Fruit fly (Drosophila melanogaster) whole organism, embryonic: Measurements from ENCODE around the gene Set2.

ENCODE experiments used
- B-H2 ChIP-seq: fragments of 200-800 bp; sonication (Bioruptor generic); optimal IDR thresholded peaks from 2 replicates; lab custom pipeline; 2018; ENCODE audit warnings: missing biosample characterization, mild to moderate bottlenecking, missing genetic modification characterization
- Bteb2 ChIP-seq: fragments of 200-800 bp; sonication (Bioruptor generic); optimal IDR thresholded peaks from 2 replicates; lab custom pipeline; 2016; ENCODE audit warnings: missing biosample characterization, missing genetic modification characterization
- CG10366 ChIP-seq: fragments of 200-800 bp; sonication (Bioruptor generic); IDR thresholded peaks from 2 replicates; pipeline ENCODE4 v1.3.6; 2022; ENCODE audit warnings: missing biosample characterization, missing genetic modification characterization
- CG10462 ChIP-seq: fragments of 200-800 bp; sonication (Bioruptor generic); optimal IDR thresholded peaks from 2 replicates; lab custom pipeline; 2016; ENCODE audit warnings: missing biosample characterization, missing genetic modification characterization
- CG11456 ChIP-seq: fragments of 200-800 bp; sonication (Bioruptor generic); IDR thresholded peaks from 3 replicates; pipeline ENCODE4 v1.3.6; 2022; ENCODE audit warnings: missing biosample characterization, missing genetic modification characterization
- CG12104 ChIP-seq: fragments of 200-800 bp; sonication (Bioruptor generic); optimal IDR thresholded peaks from 3 replicates; lab custom pipeline; 2016; ENCODE audit warnings: missing biosample characterization, missing genetic modification characterization
- CG13287 ChIP-seq: fragments of 200-800 bp; sonication (Bioruptor generic); IDR thresholded peaks from 2 replicates; pipeline ENCODE4 v1.3.6; 2022; ENCODE audit warnings: missing biosample characterization, missing genetic modification characterization; ENCODE audit not compliant: partially characterized antibody
- CG13424 ChIP-seq: fragments of 200-800 bp; sonication (Bioruptor generic); optimal IDR thresholded peaks from 2 replicates; lab custom pipeline; 2019; ENCODE audit warnings: missing biosample characterization, mild to moderate bottlenecking, missing genetic modification characterization, moderate library complexity
- CG15269 ChIP-seq: fragments of 200-800 bp; sonication (Bioruptor generic); optimal IDR thresholded peaks from 2 replicates; lab custom pipeline; 2018; ENCODE audit warnings: missing biosample characterization, mild to moderate bottlenecking, missing genetic modification characterization, moderate library complexity
- CG1602 ChIP-seq: fragments of 200-800 bp; sonication (Bioruptor generic); optimal IDR thresholded peaks from 3 replicates; lab custom pipeline; 2016; ENCODE audit warnings: missing biosample characterization, missing genetic modification characterization
- CG16863 ChIP-seq: fragments of 200-800 bp; sonication (Bioruptor generic); optimal IDR thresholded peaks from 3 replicates; lab custom pipeline; 2016; ENCODE audit warnings: missing biosample characterization, missing genetic modification characterization
- CG17829 ChIP-seq: fragments of 200-800 bp; optimal IDR thresholded peaks from 2 replicates; lab custom pipeline; 2019; ENCODE audit warnings: missing biosample characterization, mild to moderate bottlenecking, missing genetic modification characterization, moderate library complexity
- CG17912 ChIP-seq: fragments of 200-800 bp; sonication (Bioruptor generic); optimal IDR thresholded peaks from 2 replicates; lab custom pipeline; 2018; ENCODE audit warnings: missing biosample characterization, mild to moderate bottlenecking, missing genetic modification characterization
- CG33557 ChIP-seq: fragments of 200-800 bp; sonication (Bioruptor generic); optimal IDR thresholded peaks from 2 replicates; lab custom pipeline; 2019; ENCODE audit warnings: missing biosample characterization, mild to moderate bottlenecking, missing genetic modification characterization, moderate library complexity
- CG43689 ChIP-seq: fragments of 200-800 bp; sonication (Bioruptor generic); IDR thresholded peaks from 2 replicates; pipeline ENCODE4 v1.3.6; 2022; ENCODE audit warnings: missing biosample characterization, missing genetic modification characterization
- CG6175 ChIP-seq: fragments of 200-800 bp; sonication (Bioruptor generic); IDR thresholded peaks from 3 replicates; pipeline ENCODE4 v1.3.6; 2022; ENCODE audit warnings: missing biosample characterization, missing genetic modification characterization
- CG8281 ChIP-seq: fragments of 200-800 bp; sonication (Bioruptor generic); optimal IDR thresholded peaks from 2 replicates; lab custom pipeline; 2018; ENCODE audit warnings: missing biosample characterization, mild to moderate bottlenecking, missing genetic modification characterization, moderate library complexity
- CkIIα-i1 ChIP-seq: fragments of 200-800 bp; sonication (Bioruptor generic); IDR thresholded peaks from 2 replicates; pipeline ENCODE4 v1.3.6; 2022; ENCODE audit warnings: missing biosample characterization, missing genetic modification characterization
- Dek ChIP-seq: fragments of 200-800 bp; sonication (Bioruptor generic); optimal IDR thresholded peaks from 3 replicates; lab custom pipeline; 2019; ENCODE audit warnings: missing biosample characterization, mild to moderate bottlenecking, missing genetic modification characterization, moderate library complexity
- E2f2 ChIP-seq: fragments of 200-800 bp; sonication (Bioruptor generic); IDR thresholded peaks from 2 replicates; pipeline ENCODE4 v1.3.6; 2022; ENCODE audit warnings: missing biosample characterization, missing genetic modification characterization
- Fer1 ChIP-seq: fragments of 200-800 bp; sonication (Bioruptor generic); optimal IDR thresholded peaks from 2 replicates; lab custom pipeline; 2017; ENCODE audit warnings: missing biosample characterization, mild to moderate bottlenecking, missing genetic modification characterization
- Gug ChIP-seq: fragments of 200-800 bp; sonication (Bioruptor generic); IDR thresholded peaks from 4 replicates; pipeline ENCODE4 v1.3.6; 2022; ENCODE audit warnings: missing biosample characterization, missing genetic modification characterization
- HHEX ChIP-seq: fragments of 200-800 bp; sonication (Bioruptor generic); optimal IDR thresholded peaks from 3 replicates; lab custom pipeline; 2017; ENCODE audit warnings: missing biosample characterization, mild to moderate bottlenecking, missing genetic modification characterization, missing genetic modification reagents
- Meics ChIP-seq: fragments of 200-800 bp; sonication (Bioruptor generic); optimal IDR thresholded peaks from 2 replicates; lab custom pipeline; 2017; ENCODE audit warnings: missing biosample characterization, mild to moderate bottlenecking, missing genetic modification characterization
- NFAT ChIP-seq: fragments of 200-800 bp; sonication (Bioruptor generic); IDR thresholded peaks from 2 replicates; pipeline ENCODE4 v1.3.6; 2022; ENCODE audit warnings: missing biosample characterization, missing genetic modification characterization
- Oli ChIP-seq: fragments of 200-800 bp; sonication (Bioruptor generic); optimal IDR thresholded peaks from 2 replicates; lab custom pipeline; 2018; ENCODE audit warnings: missing biosample characterization, mild to moderate bottlenecking, missing genetic modification characterization, moderate library complexity
- Rfx ChIP-seq: fragments of 200-800 bp; sonication (Bioruptor generic); IDR thresholded peaks from 2 replicates; pipeline ENCODE4 v1.3.6; 2022; ENCODE audit warnings: missing biosample characterization, missing genetic modification characterization
- Side ChIP-seq: fragments of 200-800 bp; sonication (Bioruptor generic); optimal IDR thresholded peaks from 2 replicates; lab custom pipeline; 2016; ENCODE audit warnings: missing biosample characterization, missing genetic modification characterization
- Sin3A ChIP-seq: fragments of >200 bp; optimal IDR thresholded peaks from 2 replicates; lab custom pipeline; 2018
- TFAM ChIP-seq: fragments of 200-800 bp; sonication (Bioruptor generic); optimal IDR thresholded peaks from 2 replicates; lab custom pipeline; 2017; ENCODE audit warnings: missing biosample characterization, missing genetic modification characterization, inconsistent platforms
- ab ChIP-seq: fragments of 200-800 bp; sonication (Bioruptor generic); optimal IDR thresholded peaks from 2 replicates; lab custom pipeline; 2016; ENCODE audit warnings: missing biosample characterization, missing genetic modification characterization
- ash1 ChIP-seq: fragments of 200-800 bp; sonication (Bioruptor generic); optimal IDR thresholded peaks from 2 replicates; lab custom pipeline; 2018; ENCODE audit warnings: missing biosample characterization, mild to moderate bottlenecking, missing genetic modification characterization
- bab2 ChIP-seq: fragments of 200-800 bp; sonication (Bioruptor generic); optimal IDR thresholded peaks from 2 replicates; lab custom pipeline; 2016; ENCODE audit warnings: missing biosample characterization, missing genetic modification characterization
- bcd ChIP-seq: fragments of 200-800 bp; sonication (Bioruptor generic); optimal IDR thresholded peaks from 2 replicates; lab custom pipeline; 2017; ENCODE audit warnings: missing biosample characterization, mild to moderate bottlenecking, missing genetic modification characterization
- chinmo ChIP-seq: fragments of 200-800 bp; sonication (Bioruptor generic); IDR thresholded peaks from 4 replicates; pipeline ENCODE4 v1.3.6; 2022; ENCODE audit warnings: missing biosample characterization, missing genetic modification characterization; ENCODE audit not compliant: partially characterized antibody
- ci ChIP-seq: fragments of 200-800 bp; sonication (Bioruptor generic); IDR thresholded peaks from 3 replicates; pipeline ENCODE4 v1.3.6; 2022; ENCODE audit warnings: missing biosample characterization, missing genetic modification characterization
- crol ChIP-seq: fragments of 200-800 bp; sonication (Bioruptor generic); IDR thresholded peaks from 2 replicates; pipeline ENCODE4 v1.3.6; 2022; ENCODE audit warnings: missing biosample characterization, missing genetic modification characterization
- ftz-f1 ChIP-seq: fragments of 200-800 bp; sonication (Bioruptor generic); optimal IDR thresholded peaks from 2 replicates; lab custom pipeline; 2016; ENCODE audit warnings: missing biosample characterization, missing genetic modification characterization
- gem ChIP-seq: fragments of 200-800 bp; sonication (Bioruptor generic); optimal IDR thresholded peaks from 2 replicates; lab custom pipeline; 2019; ENCODE audit warnings: missing biosample characterization, mild to moderate bottlenecking, missing genetic modification characterization, moderate library complexity
- jing ChIP-seq: fragments of 200-800 bp; sonication (Bioruptor generic); optimal IDR thresholded peaks from 2 replicates; lab custom pipeline; 2018; ENCODE audit warnings: missing biosample characterization, mild to moderate bottlenecking, missing genetic modification characterization
- luna ChIP-seq: fragments of 200-800 bp; sonication (Bioruptor generic); optimal IDR thresholded peaks from 2 replicates; lab custom pipeline; 2016; ENCODE audit warnings: missing biosample characterization, missing genetic modification characterization
- mam ChIP-seq: fragments of 200-800 bp; sonication (Bioruptor generic); optimal IDR thresholded peaks from 3 replicates; lab custom pipeline; 2016; ENCODE audit warnings: missing biosample characterization, missing genetic modification characterization
- nau ChIP-seq: fragments of 200-800 bp; sonication (Bioruptor generic); optimal IDR thresholded peaks from 3 replicates; lab custom pipeline; 2017; ENCODE audit warnings: missing biosample characterization, mild to moderate bottlenecking, missing genetic modification characterization, missing genetic modification reagents
- nerfin-2 ChIP-seq: fragments of 200-800 bp; sonication (Bioruptor generic); IDR thresholded peaks from 2 replicates; pipeline ENCODE4 v1.3.6; 2022; ENCODE audit warnings: missing biosample characterization, missing genetic modification characterization; ENCODE audit not compliant: partially characterized antibody
- nom ChIP-seq: fragments of 200-800 bp; sonication (Bioruptor generic); optimal IDR thresholded peaks from 2 replicates; lab custom pipeline; 2017; ENCODE audit warnings: missing biosample characterization, missing genetic modification characterization, mild to moderate bottlenecking, moderate library complexity, missing genetic modification reagents
- pan ChIP-seq, 4 experiments: fragments of >200 bp in 3 of 4; fragments of 200-800 bp in 1 of 4; sonication (Bioruptor generic) in 1 of 4; optimal IDR thresholded peaks in 3 of 4; IDR thresholded peaks in 1 of 4; 2 replicates each; pipeline versions ENCODE4 v1.3.6 to Lab custom; 2017 to 2022; ENCODE audit warnings: missing biosample characterization in 2 of 4, missing genetic modification characterization in 2 of 4, mixed read lengths in 1 of 4
- phol ChIP-seq: fragments of 200-800 bp; sonication (Bioruptor generic); optimal IDR thresholded peaks from 3 replicates; lab custom pipeline; 2018; ENCODE audit warnings: missing biosample characterization, mild to moderate bottlenecking, missing genetic modification characterization, moderate library complexity
- prd ChIP-seq, 3 experiments: fragments of >200 bp in 2 of 3; fragments of 200-800 bp in 1 of 3; sonication (Bioruptor generic) in 1 of 3; optimal IDR thresholded peaks in 2 of 3; IDR thresholded peaks in 1 of 3; 2 replicates in 2 of 3; 3 replicates in 1 of 3; pipeline versions ENCODE4 v1.3.6 to Lab custom; 2017 to 2022; ENCODE audit warnings: missing biosample characterization in 1 of 3, missing genetic modification characterization in 1 of 3
- repo ChIP-seq: fragments of 200-800 bp; sonication (Bioruptor generic); optimal IDR thresholded peaks from 2 replicates; lab custom pipeline; 2016; ENCODE audit warnings: missing biosample characterization, missing genetic modification characterization

The Set2 gene

dm6 chrX:13421059-13421458 lies 8.0 kb downstream of the Set2 start (continued):
- no peak for TF ChIP-seq Bteb2
- TF ChIP-seq crol (GFP tag; lab: Robert Waterston, UW): no peak
- TF ChIP-seq Dek (tag; lab: Kevin White, UChicago): no peak
- no peak for TF ChIP-seq CG10462 (GFP tag; lab: Kevin White, UChicago)
- TF ChIP-seq CG17829 (tag; lab: Kevin White, UChicago): peak; percentile 29
- TF ChIP-seq, all 482 proteins: peak for 37

- TF ChIP-seq bab2 (GFP tag; lab: Kevin White, UChicago) (no peak), bcd (GFP tag; lab: Kevin White, UChicago) (peak; percentile 10), Side (GFP tag; lab: Kevin White, UChicago) (no peak), HHEX (peak; percentile 9), nau (GFP tag; lab: Kevin White, UChicago) (no peak), ci (0 out of 3 replicates have a peak, but pooled peaks have one; percentile 13), Rfx (GFP tag; lab: Robert Waterston, UW) (peak; percentile 42; the same call in 1 of the 2 replicates), CG13287 (GFP tag; lab: Robert Waterston, UW) (no peak), CG11456 (GFP tag; lab: Robert Waterston, UW) (peak; percentile 65; the same call in 1 of the 3 replicates), CG16863 (GFP tag; lab: Kevin White, UChicago) (no peak), phol (tag; lab: Kevin White, UChicago) (no peak), chinmo (GFP tag; lab: Robert Waterston, UW) (no peak), CG10366 (peak; percentile 27; the same call in 1 of the 2 replicates), CG15269 (tag; lab: Kevin White, UChicago) (peak; percentile 13), Meics (GFP tag; lab: Kevin White, UChicago) (peak; percentile 32), CG33557 (no peak), NFAT (GFP tag; lab: Robert Waterston, UW) (no peak), Gug (GFP tag; lab: Robert Waterston, UW) (0 out of 4 replicates have a peak, but pooled peaks have one; percentile 29), ab (no peak), Oli (tag; lab: Kevin White, UChicago) (no peak), B-H2 (GFP tag; lab: Kevin White, UChicago) (no peak), jing (GFP tag; lab: Kevin White, UChicago) (no peak), CG17912 (GFP tag; lab: Kevin White, UChicago) (no peak), Sin3A (lab: Kevin White, UChicago) (no peak), nom (GFP tag; lab: Kevin White, UChicago) (no peak), TFAM (GFP tag; lab: Kevin White, UChicago) (no peak), repo (GFP tag; lab: Kevin White, UChicago) (no peak), CG1602 (GFP tag; lab: Kevin White, UChicago) (no peak), CG13424 (tag; lab: Kevin White, UChicago) (peak; percentile 19), prd (optimal IDR thresholded peaks at IDR 0.05; lab: Kevin White, UChicago) (no peak), prd (GFP tag; IDR thresholded peaks at IDR 0.05; lab: Robert Waterston, UW) (peak; percentile 50; the same call in 2 of the 3 replicates), ash1 (GFP tag; lab: Kevin White, UChicago) (no peak), E2f2 (GFP tag; lab: Robert Waterston, UW) (no peak), luna (GFP tag; lab: Kevin White, UChicago) (no peak), CG6175 (GFP tag; lab: Robert Waterston, UW) (no peak), CkIIα-i1 (GFP tag; lab: Robert Waterston, UW) (no peak), pan (optimal IDR thresholded peaks at IDR 0.05; lab: Kevin White, UChicago) (no peak), pan (GFP tag; optimal IDR thresholded peaks at IDR 0.05 in 1 of 2, IDR thresholded peaks at IDR 0.05 in 1 of 2) (no peak), gem (tag; lab: Kevin White, UChicago) (peak; percentile 34), nerfin-2 (no peak), ftz-f1 (no peak), CG8281 (tag; lab: Kevin White, UChicago) (no peak), Fer1 (GFP tag; lab: Kevin White, UChicago) (no peak), CG12104 (GFP tag; lab: Kevin White, UChicago) (no peak), CG43689 (GFP tag; lab: Robert Waterston, UW) (no peak), mam (peak; percentile 3)
Measured at dm6 chrX:13434065-13434464, 21.0 kb downstream of the Set2 start.
